Worm (Caenorhabditis elegans) whole organism, L4 larva: ENCODE data around the gene C47G2.3.

Experiments
- aha-1 ChIP-seq: fragments of 150-350 bp; peaks from one replicate; lab custom pipeline; 2014; ENCODE audit warnings: missing biosample characterization, missing genetic modification characterization
- ama-1 ChIP-seq: fragments of 150-350 bp; optimal IDR thresholded peaks from 2 replicates; lab custom pipeline; 2014; ENCODE audit warnings: inconsistent platforms, mixed read lengths
- ceh-82 ChIP-seq: sonication (generic microtip); optimal IDR thresholded peaks from 2 replicates; lab custom pipeline; 2017; ENCODE audit warnings: missing biosample characterization, missing genetic modification characterization
- jun-1 ChIP-seq: fragments of 150-350 bp; optimal IDR thresholded peaks from 2 replicates; lab custom pipeline; 2014; ENCODE audit warnings: missing biosample characterization, missing genetic modification reagents, missing genetic modification characterization
- nhr-237 ChIP-seq: sonication (generic microtip); optimal IDR thresholded peaks from 2 replicates; lab custom pipeline; 2017; ENCODE audit warnings: missing biosample characterization, missing genetic modification characterization

- no peak for TF ChIP-seq aha-1
- no peak for TF ChIP-seq ceh-82
- no peak for TF ChIP-seq ama-1 (lab: Kevin White, UChicago)
- no peak for TF ChIP-seq jun-1 (tag; lab: Kevin White, UChicago)
- TF ChIP-seq nhr-237 (tag; lab: Kevin White, UChicago), result no peak
These were observed 7.3 kb upstream of the C47G2.3 start, which contains the start of gene saps-1 for ce11 chrII:11297217-11297738.
